Worm (Caenorhabditis elegans): ENCODE results near the gene pqn-70.

Gene pqn-70

ce11 chrV:11209452-11210188 lies 18.9 kb downstream of the pqn-70 start:
- TF ChIP-seq med-1 (GFP tag; optimal IDR thresholded peaks at IDR 0.05; ENCODE audit: insufficient read depth) (no peak), ztf-23 (GFP tag; IDR thresholded peaks at IDR 0.05) (no peak), ztf-29 (GFP tag; IDR thresholded peaks at IDR 0.05) (no peak), flt-1 (GFP tag; IDR thresholded peaks at IDR 0.05) (no peak), tab-1 (GFP tag; IDR thresholded peaks at IDR 0.05) (no peak), T22C8.4 (GFP tag; IDR thresholded peaks at IDR 0.05) (no peak), ref-1 (GFP tag; conservative IDR thresholded peaks at IDR 0.05) (no peak), klf-2 (GFP tag; conservative IDR thresholded peaks at IDR 0.05) (no peak), cog-1 (tag; optimal IDR thresholded peaks at IDR 0.05) (no peak)

DNA sequence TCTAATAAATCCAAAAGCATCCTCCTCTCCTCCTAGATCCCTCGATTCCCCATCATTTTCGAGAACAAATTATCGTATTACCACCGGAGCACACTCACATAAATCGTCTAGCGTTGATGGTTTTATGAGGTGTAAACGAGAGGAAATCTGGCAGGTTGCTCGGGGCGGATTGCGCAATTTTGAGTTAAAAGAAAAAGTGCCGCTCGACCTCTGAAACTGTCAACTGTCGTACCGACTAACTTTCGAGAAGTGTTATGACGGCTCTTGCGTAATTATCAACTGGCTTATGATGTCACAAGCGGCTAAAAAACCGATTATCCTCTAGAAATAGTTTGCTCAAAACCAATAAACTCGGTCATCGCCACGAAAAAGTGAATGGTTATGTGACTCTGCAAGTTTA lies 22.0 kb downstream of the pqn-70 start:
- TF ChIP-seq med-1 (GFP tag; optimal IDR thresholded peaks at IDR 0.05; ENCODE audit: insufficient read depth) (no peak), klf-2 (GFP tag; conservative IDR thresholded peaks at IDR 0.05) (no peak), ref-1 (GFP tag; conservative IDR thresholded peaks at IDR 0.05) (no peak), flt-1 (GFP tag; IDR thresholded peaks at IDR 0.05) (no peak), cog-1 (tag; optimal IDR thresholded peaks at IDR 0.05) (no peak), T22C8.4 (GFP tag; IDR thresholded peaks at IDR 0.05) (no peak), tab-1 (GFP tag; IDR thresholded peaks at IDR 0.05) (no peak), ztf-23 (GFP tag; IDR thresholded peaks at IDR 0.05) (no peak), ztf-29 (GFP tag; IDR thresholded peaks at IDR 0.05) (no peak)

DNA sequence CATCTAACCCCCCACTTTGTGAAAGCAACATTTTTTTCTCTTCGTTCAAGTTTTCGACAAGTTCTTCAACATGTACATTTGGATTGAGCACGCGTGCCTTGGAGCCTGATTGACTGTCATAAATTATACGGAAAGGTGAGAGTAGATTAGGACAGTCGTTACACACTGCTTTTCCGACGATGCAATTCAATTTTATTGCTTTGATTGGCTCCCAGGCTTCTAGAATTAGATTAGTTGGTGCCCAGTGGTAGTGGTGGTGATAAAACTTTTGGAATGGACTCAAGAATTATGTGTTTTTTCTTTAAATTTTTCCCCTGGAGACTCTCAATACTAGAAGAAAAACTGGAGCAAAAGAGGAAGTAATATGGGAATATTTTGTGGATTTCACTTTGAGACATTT lies 24.1 kb downstream of the pqn-70 start:
- no peak for TF ChIP-seq flt-1 (GFP tag; IDR thresholded peaks at IDR 0.05)
- no peak for TF ChIP-seq ztf-29 (GFP tag; IDR thresholded peaks at IDR 0.05)
- TF ChIP-seq cog-1 (tag; optimal IDR thresholded peaks at IDR 0.05): no peak
- TF ChIP-seq klf-2 (GFP tag; conservative IDR thresholded peaks at IDR 0.05): no peak
- TF ChIP-seq med-1 (GFP tag; optimal IDR thresholded peaks at IDR 0.05; ENCODE audit: insufficient read depth): no peak
- no peak for TF ChIP-seq T22C8.4 (GFP tag; IDR thresholded peaks at IDR 0.05)
- no peak for TF ChIP-seq ref-1 (GFP tag; conservative IDR thresholded peaks at IDR 0.05)
- TF ChIP-seq ztf-23 (GFP tag; IDR thresholded peaks at IDR 0.05): no peak
- no peak for TF ChIP-seq tab-1 (GFP tag; IDR thresholded peaks at IDR 0.05)

DNA sequence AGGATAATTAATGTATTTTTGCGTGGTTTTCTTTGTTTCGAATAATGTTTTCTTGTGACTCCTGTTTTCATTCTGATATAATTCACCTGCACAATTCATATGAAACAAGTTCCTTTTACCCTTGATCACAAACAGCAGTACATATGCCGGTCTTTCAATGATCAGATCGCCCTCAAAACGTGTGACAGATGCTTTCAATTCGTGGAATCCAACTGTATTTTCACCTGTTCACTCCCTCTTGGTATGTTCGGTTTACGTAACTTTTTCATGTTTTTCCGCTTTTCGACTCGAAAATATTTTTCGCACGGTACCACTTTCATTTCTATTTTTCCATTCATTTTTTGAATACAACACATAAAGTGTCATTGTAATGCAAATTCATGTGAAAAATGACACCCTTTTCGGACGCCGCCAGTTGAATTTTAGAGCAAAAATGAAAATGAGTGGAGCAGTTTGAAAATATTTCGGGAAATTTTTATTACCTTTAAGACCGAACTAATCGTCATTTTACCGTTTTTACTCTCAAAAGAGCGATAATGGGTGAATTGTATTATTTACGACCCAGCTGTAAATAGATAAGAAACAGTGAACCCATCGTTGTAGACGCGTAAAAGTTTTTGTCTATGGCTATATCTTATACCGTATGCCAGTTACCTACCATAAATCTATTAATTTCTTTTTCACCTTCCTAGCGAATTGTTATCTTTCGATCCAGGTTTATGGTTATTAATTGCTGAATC lies 26.5 kb downstream of the pqn-70 start, which contains the start of gene K10D6.4:
Gene K10D6.4, plus strand, starts transcription at position 100 of the 740 bp plus-strand sequence.
- TF ChIP-seq cog-1 (tag; optimal IDR thresholded peaks at IDR 0.05) (no peak), T22C8.4 (GFP tag; IDR thresholded peaks at IDR 0.05) (no peak), ref-1 (GFP tag; conservative IDR thresholded peaks at IDR 0.05) (no peak), tab-1 (GFP tag; IDR thresholded peaks at IDR 0.05) (no peak), med-1 (GFP tag; optimal IDR thresholded peaks at IDR 0.05; ENCODE audit: insufficient read depth) (no peak), klf-2 (GFP tag; conservative IDR thresholded peaks at IDR 0.05) (no peak), flt-1 (GFP tag; IDR thresholded peaks at IDR 0.05) (no peak), ztf-29 (GFP tag; IDR thresholded peaks at IDR 0.05) (no peak)

DNA sequence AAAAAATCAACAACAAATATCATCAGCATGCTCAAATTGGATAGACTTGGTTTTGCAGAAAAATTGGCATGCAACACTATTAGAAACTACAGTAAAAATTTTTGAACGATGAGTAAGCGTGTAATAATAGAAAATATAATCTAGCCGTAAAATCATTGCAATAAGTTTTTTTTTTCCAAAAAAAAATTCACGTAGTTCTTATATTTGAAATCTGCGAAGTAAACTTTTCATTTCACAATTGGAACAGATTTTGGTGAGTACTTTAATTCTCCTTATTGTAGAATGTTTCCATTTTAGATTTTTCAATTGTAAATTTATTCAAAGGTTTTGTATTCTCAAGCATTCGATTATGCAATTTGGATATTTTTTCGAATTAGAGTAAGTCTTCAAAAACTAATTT lies 28.2 kb downstream of the pqn-70 start, which contains the start of gene K10D6.3:
Gene K10D6.3, plus strand, starts transcription at position 301 of the 400 bp plus-strand sequence.
- TF ChIP-seq ztf-29 (GFP tag; IDR thresholded peaks at IDR 0.05): no peak
- no peak for TF ChIP-seq klf-2 (GFP tag; conservative IDR thresholded peaks at IDR 0.05)
- no peak for TF ChIP-seq tab-1 (GFP tag; IDR thresholded peaks at IDR 0.05)
- no peak for TF ChIP-seq flt-1 (GFP tag; IDR thresholded peaks at IDR 0.05)
- TF ChIP-seq ref-1 (GFP tag; conservative IDR thresholded peaks at IDR 0.05): no peak
- TF ChIP-seq cog-1 (tag; optimal IDR thresholded peaks at IDR 0.05): no peak
- TF ChIP-seq med-1 (GFP tag; optimal IDR thresholded peaks at IDR 0.05; ENCODE audit: insufficient read depth): no peak
- TF ChIP-seq ztf-23 (GFP tag; IDR thresholded peaks at IDR 0.05): no peak
- TF ChIP-seq T22C8.4 (GFP tag; IDR thresholded peaks at IDR 0.05): no peak

DNA sequence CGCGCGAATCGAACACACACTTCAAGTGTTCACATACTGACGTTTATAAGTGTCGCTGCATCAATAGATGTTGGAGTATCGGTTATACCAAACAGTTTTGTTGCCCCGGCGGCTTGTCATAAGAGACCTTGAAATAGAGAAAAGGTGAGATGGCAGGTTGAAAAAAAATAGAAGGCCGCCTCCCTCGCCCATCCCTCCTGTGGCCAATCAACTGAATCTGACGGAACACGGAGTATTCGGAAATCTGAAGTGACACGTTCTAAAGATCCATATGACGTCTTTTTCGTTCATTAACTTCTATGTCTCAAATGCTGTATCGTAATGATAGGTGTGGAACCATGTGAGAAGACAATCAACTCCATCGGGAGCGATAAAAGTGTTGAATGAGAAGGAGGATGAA lies 29.0 kb downstream of the pqn-70 start:
- TF ChIP-seq ztf-29 (GFP tag; IDR thresholded peaks at IDR 0.05): no peak
- TF ChIP-seq cog-1 (tag; optimal IDR thresholded peaks at IDR 0.05): no peak
- TF ChIP-seq tab-1 (GFP tag; IDR thresholded peaks at IDR 0.05): no peak
- no peak for TF ChIP-seq ztf-23 (GFP tag; IDR thresholded peaks at IDR 0.05)
- TF ChIP-seq ref-1 (GFP tag; conservative IDR thresholded peaks at IDR 0.05): no peak
- no peak for TF ChIP-seq med-1 (GFP tag; optimal IDR thresholded peaks at IDR 0.05; ENCODE audit: insufficient read depth)

- TF ChIP-seq ref-1 (GFP tag; conservative IDR thresholded peaks at IDR 0.05) (no peak), T22C8.4 (GFP tag; IDR thresholded peaks at IDR 0.05) (no peak), ztf-29 (GFP tag; IDR thresholded peaks at IDR 0.05) (no peak), ztf-23 (GFP tag; IDR thresholded peaks at IDR 0.05) (no peak), cog-1 (tag; optimal IDR thresholded peaks at IDR 0.05) (no peak), tab-1 (GFP tag; IDR thresholded peaks at IDR 0.05) (no peak), flt-1 (GFP tag; IDR thresholded peaks at IDR 0.05) (no peak)
These were observed 30.4 kb downstream of the pqn-70 start for ce11 chrV:11198094-11198493.

- TF ChIP-seq klf-2 (GFP tag; conservative IDR thresholded peaks at IDR 0.05) (no peak), tab-1 (GFP tag; IDR thresholded peaks at IDR 0.05) (no peak), ztf-29 (GFP tag; IDR thresholded peaks at IDR 0.05) (no peak), T22C8.4 (GFP tag; IDR thresholded peaks at IDR 0.05) (no peak), ztf-23 (GFP tag; IDR thresholded peaks at IDR 0.05) (no peak), cog-1 (tag; optimal IDR thresholded peaks at IDR 0.05) (no peak), ref-1 (GFP tag; conservative IDR thresholded peaks at IDR 0.05) (no peak), med-1 (GFP tag; optimal IDR thresholded peaks at IDR 0.05; ENCODE audit: insufficient read depth) (no peak), flt-1 (GFP tag; IDR thresholded peaks at IDR 0.05) (no peak)
These were observed 31.8 kb downstream of the pqn-70 start for ce11 chrV:11196631-11197258.

DNA sequence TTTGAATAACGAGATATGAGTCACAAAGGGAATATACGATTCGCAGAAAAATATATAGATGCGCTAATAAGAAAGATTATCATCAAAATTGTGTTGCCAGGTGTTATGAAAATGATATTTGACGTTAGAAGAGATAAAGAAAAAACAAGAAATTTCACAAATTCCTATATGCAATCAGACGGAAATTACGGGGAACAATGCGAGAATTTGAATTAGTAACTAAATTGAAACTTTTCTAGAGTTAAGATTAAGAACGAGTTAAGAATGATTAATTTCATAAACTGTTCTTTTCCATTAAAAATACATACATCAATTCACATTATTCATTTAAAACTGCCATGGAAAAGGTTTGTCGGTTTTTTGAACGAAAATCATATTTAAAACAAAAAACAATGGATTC lies 32.4 kb downstream of the pqn-70 start, which contains the start of gene clc-6:
Gene clc-6, minus strand, starts transcription at position 101 of the 400 bp plus-strand sequence.
- TF ChIP-seq klf-2 (GFP tag; conservative IDR thresholded peaks at IDR 0.05) (no peak), ref-1 (GFP tag; conservative IDR thresholded peaks at IDR 0.05) (no peak), ztf-29 (GFP tag; IDR thresholded peaks at IDR 0.05) (no peak), med-1 (GFP tag; optimal IDR thresholded peaks at IDR 0.05; ENCODE audit: insufficient read depth) (no peak), tab-1 (GFP tag; IDR thresholded peaks at IDR 0.05) (no peak), flt-1 (GFP tag; IDR thresholded peaks at IDR 0.05) (no peak), ztf-23 (GFP tag; IDR thresholded peaks at IDR 0.05) (no peak)

Measured in whole organism, midembryonic.